Fruit fly (Drosophila melanogaster): ENCODE results near the gene dnd.

Gene dnd

dm6 chr3R:21845165-21845564 lies 42.0 kb downstream of the dnd start, which contains the start of gene Gr93c:
Gr93c (minus strand) TSS chr3R:21845265.
- TF ChIP-seq CG16779 (tag; optimal IDR thresholded peaks at IDR 0.05) (no peak), CG6808 (GFP tag; optimal IDR thresholded peaks at IDR 0.05) (no peak), CG7368 (GFP tag; optimal IDR thresholded peaks at IDR 0.05) (no peak), svp (GFP tag) (no peak), Sox102F (GFP tag; optimal IDR thresholded peaks at IDR 0.05) (no peak), Ets96B (tag; optimal IDR thresholded peaks at IDR 0.05) (no peak), CG31627 (GFP tag; optimal IDR thresholded peaks at IDR 0.05) (no peak), Ets21C (GFP tag; optimal IDR thresholded peaks at IDR 0.05) (no peak), CG34406 (GFP tag; optimal IDR thresholded peaks at IDR 0.05) (no peak), CG11762 (GFP tag; optimal IDR thresholded peaks at IDR 0.05; ENCODE audit: insufficient read depth) (no peak), CG10669 (GFP tag; optimal IDR thresholded peaks at IDR 0.05) (no peak), Blimp-1 (GFP tag; optimal IDR thresholded peaks at IDR 0.05) (no peak), ss (GFP tag; optimal IDR thresholded peaks at IDR 0.05) (no peak), Hr39 (GFP tag; optimal IDR thresholded peaks at IDR 0.05) (no peak)

- TF ChIP-seq Sox15 (GFP tag; optimal IDR thresholded peaks at IDR 0.05) (no peak), CG10669 (GFP tag; optimal IDR thresholded peaks at IDR 0.05) (no peak), Ets96B (tag; optimal IDR thresholded peaks at IDR 0.05) (no peak), CG31627 (GFP tag; optimal IDR thresholded peaks at IDR 0.05) (no peak), Lpt (GFP tag; optimal IDR thresholded peaks at IDR 0.05) (no peak), CG11902 (GFP tag; optimal IDR thresholded peaks at IDR 0.05) (no peak), Eip75B (GFP tag; optimal IDR thresholded peaks at IDR 0.05) (no peak), CG1621 (tag; optimal IDR thresholded peaks at IDR 0.05) (no peak), acj6 (GFP tag; optimal IDR thresholded peaks at IDR 0.05) (no peak), CG8319 (GFP tag; optimal IDR thresholded peaks at IDR 0.05) (no peak), fd85E (GFP tag; optimal IDR thresholded peaks at IDR 0.05) (no peak), achi (GFP tag; optimal IDR thresholded peaks at IDR 0.05) (no peak), CG34406 (GFP tag; optimal IDR thresholded peaks at IDR 0.05) (no peak), CG6163 (GFP tag; IDR thresholded peaks at IDR 0.05) (no peak), salr (GFP tag; optimal IDR thresholded peaks at IDR 0.05) (no peak), CG11294 (GFP tag; IDR thresholded peaks at IDR 0.05) (no peak), CG3032 (tag; optimal IDR thresholded peaks at IDR 0.05) (no peak), fd59A (GFP tag; optimal IDR thresholded peaks at IDR 0.05) (no peak), OdsH (GFP tag; optimal IDR thresholded peaks at IDR 0.05) (no peak), vri (GFP tag; optimal IDR thresholded peaks at IDR 0.05) (no peak)
Observed at dm6 chr3R:21843665-21844064, 43.5 kb downstream of the dnd start, which contains the start of gene Gr93b. Gr93b (minus strand) TSS chr3R:21843765.

- no peak for TF ChIP-seq CG6854 (GFP tag; optimal IDR thresholded peaks at IDR 0.05)
- peak; percentile 6 for TF ChIP-seq lz (GFP tag; optimal IDR thresholded peaks at IDR 0.05)
- no peak for TF ChIP-seq Blimp-1 (GFP tag; optimal IDR thresholded peaks at IDR 0.05)
- peak; percentile 1 for TF ChIP-seq achi (GFP tag; optimal IDR thresholded peaks at IDR 0.05)
- no peak for TF ChIP-seq CG8319 (GFP tag; optimal IDR thresholded peaks at IDR 0.05)
- peak; percentile 32 for TF ChIP-seq Met (GFP tag; optimal IDR thresholded peaks at IDR 0.05)
- TF ChIP-seq Lpt (GFP tag; optimal IDR thresholded peaks at IDR 0.05) = no peak
- TF ChIP-seq fkh (GFP tag; optimal IDR thresholded peaks at IDR 0.05) = no peak
- no peak for TF ChIP-seq Ets21C (GFP tag; optimal IDR thresholded peaks at IDR 0.05)
- TF ChIP-seq CG6163 (GFP tag; IDR thresholded peaks at IDR 0.05) = peak; percentile 17; the same call in 1 of the 3 replicates
- TF ChIP-seq net (GFP tag; optimal IDR thresholded peaks at IDR 0.05) = no peak
- no peak for TF ChIP-seq Gug (GFP tag; IDR thresholded peaks at IDR 0.05)
- no peak for TF ChIP-seq OdsH (GFP tag; optimal IDR thresholded peaks at IDR 0.05)
- no peak for TF ChIP-seq CG32006 (GFP tag; optimal IDR thresholded peaks at IDR 0.05)
- TF ChIP-seq acj6 (GFP tag; optimal IDR thresholded peaks at IDR 0.05) = peak; percentile 42
- peak; percentile 4 for TF ChIP-seq CG11762 (GFP tag; optimal IDR thresholded peaks at IDR 0.05; ENCODE audit: insufficient read depth)
- TF ChIP-seq CG31627 (GFP tag; optimal IDR thresholded peaks at IDR 0.05) = peak; percentile 31
- TF ChIP-seq eg (GFP tag; IDR thresholded peaks at IDR 0.05) = no peak
- no peak for TF ChIP-seq CG11902 (GFP tag; optimal IDR thresholded peaks at IDR 0.05)
- no peak for TF ChIP-seq Sox102F (GFP tag; optimal IDR thresholded peaks at IDR 0.05)
- peak; percentile 33 for TF ChIP-seq cyc (GFP tag; optimal IDR thresholded peaks at IDR 0.05)
- no peak for TF ChIP-seq CG4318 (GFP tag; optimal IDR thresholded peaks at IDR 0.05)
- TF ChIP-seq dac (GFP tag; optimal IDR thresholded peaks at IDR 0.05) = no peak
- peak; percentile 10 for TF ChIP-seq CG10631 (GFP tag; optimal IDR thresholded peaks at IDR 0.05)
- TF ChIP-seq Eip78C (GFP tag) = peak; percentile 70
- peak; percentile 44 for TF ChIP-seq esn (GFP tag; optimal IDR thresholded peaks at IDR 0.05)
- no peak for TF ChIP-seq CG15336 (GFP tag; IDR thresholded peaks at IDR 0.05)
- TF ChIP-seq CG16779 (tag; optimal IDR thresholded peaks at IDR 0.05) = no peak
Observed at dm6 chr3R:21841474-21842376, 45.4 kb downstream of the dnd start.
